Worm (Caenorhabditis elegans) whole organism, L4 larva: ENCODE measurements around the gene fbxb-96.

ENCODE experiments used
- aly-2 ChIP-seq: sonication (generic microtip); optimal IDR thresholded peaks from 2 replicates; lab custom pipeline; 2018; ENCODE audit warnings: missing biosample characterization, missing genetic modification characterization
- pha-4 ChIP-seq, 2 experiments: fragments of 150-350 bp in 1 of 2; fragments of 200-800 bp in 1 of 2; sonication (Bioruptor generic) in 1 of 2; IDR thresholded peaks in 1 of 2; optimal IDR thresholded peaks in 1 of 2; 2 replicates each; pipeline versions ENCODE4 v1.3.6 to Lab custom; 2014 to 2022; ENCODE audit warnings: missing genetic modification characterization in 2 of 2, missing genetic modification reagents in 2 of 2, missing biosample characterization in 1 of 2, missing compliant biosample characterization in 1 of 2

ce11 chrII:1895278-1895677 lies 45.1 kb upstream of the fbxb-96 start, which contains the start of gene C46F9.5:
- TF ChIP-seq aly-2 (tag; lab: Kevin White, UChicago), result no peak
- no peak for TF ChIP-seq pha-4 (GFP tag; IDR thresholded peaks at IDR 0.05; lab: Robert Waterston, UW)
- no peak for TF ChIP-seq pha-4 (tag; optimal IDR thresholded peaks at IDR 0.05; lab: Kevin White, UChicago)
